Fruit fly (Drosophila melanogaster): ENCODE results near the gene Krn.

Krn gene

DNA sequence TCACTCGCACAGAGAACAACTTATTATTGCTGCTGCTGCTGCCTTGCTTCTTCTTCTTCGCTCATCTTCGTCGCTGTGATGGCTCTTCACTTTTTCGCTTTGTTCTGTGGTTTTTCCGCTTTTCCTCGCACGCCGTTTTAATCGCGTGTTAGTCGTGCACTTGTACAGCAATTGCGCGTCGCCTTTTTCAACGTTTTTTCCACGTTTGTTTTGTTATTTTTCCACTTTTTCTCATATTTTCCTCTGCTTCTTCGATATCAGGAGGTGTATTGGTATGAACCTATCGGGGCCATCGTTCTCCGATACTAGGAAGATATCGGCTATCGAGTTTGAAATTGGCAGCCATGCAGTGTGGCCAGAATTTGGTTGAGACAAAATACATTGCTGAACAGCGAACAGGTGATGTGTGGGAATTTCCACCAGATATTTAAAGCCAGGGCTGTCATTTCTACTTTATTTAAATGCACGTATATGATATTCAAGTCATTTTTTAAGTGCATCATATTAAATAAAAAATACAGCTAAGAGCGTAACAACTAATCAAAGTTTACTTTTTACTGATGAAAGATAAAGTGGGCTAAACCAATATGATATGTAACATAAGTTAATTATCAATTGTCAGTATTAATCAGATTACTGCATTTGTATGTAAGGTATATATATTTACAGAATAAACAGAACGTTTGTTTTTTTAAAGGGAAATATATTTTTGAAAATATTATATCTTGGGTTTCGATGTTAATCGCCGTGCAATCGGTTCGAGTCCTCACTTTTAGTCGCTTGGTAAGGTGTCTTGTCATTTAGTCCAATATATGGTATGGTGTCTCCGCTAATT is 15.1 kb upstream of the Krn start, which contains the start of gene Crtc (continued):
- TF ChIP-seq CG9817 (tag; optimal IDR thresholded peaks at IDR 0.05): peak; percentile 13
- TF ChIP-seq Dad (GFP tag; optimal IDR thresholded peaks at IDR 0.05): no peak
- peak; percentile 80; the same call in 2 of the 3 replicates for TF ChIP-seq Opbp (GFP tag; IDR thresholded peaks at IDR 0.05; ENCODE audit: partially characterized antibody)
- peak; percentile 82 for TF ChIP-seq stwl (tag; optimal IDR thresholded peaks at IDR 0.05)
- TF ChIP-seq CG10431 (GFP tag; optimal IDR thresholded peaks at IDR 0.05): peak; percentile 26
- no peak for TF ChIP-seq pan (optimal IDR thresholded peaks at IDR 0.05)
- peak in 1 of 2 experiments; percentile 40 for TF ChIP-seq pan (GFP tag; optimal IDR thresholded peaks at IDR 0.05 in 1 of 2, IDR thresholded peaks at IDR 0.05 in 1 of 2)
- peak; percentile 33 for TF ChIP-seq CG17186 (GFP tag; optimal IDR thresholded peaks at IDR 0.05)
- TF ChIP-seq CG34224 (GFP tag; IDR thresholded peaks at IDR 0.05; ENCODE audit: partially characterized antibody): peak; percentile 66
- TF ChIP-seq HmgZ (tag; optimal IDR thresholded peaks at IDR 0.05): peak; percentile 5
- peak; percentile 32 for TF ChIP-seq lilli (GFP tag; optimal IDR thresholded peaks at IDR 0.05)
- TF ChIP-seq E2f2 (GFP tag; IDR thresholded peaks at IDR 0.05): peak; percentile 85
- TF ChIP-seq NFAT (GFP tag; IDR thresholded peaks at IDR 0.05): peak; percentile 77; the same call in 1 of the 2 replicates
- TF ChIP-seq ind (GFP tag; optimal IDR thresholded peaks at IDR 0.05): no peak
- TF ChIP-seq Sry-β (GFP tag; optimal IDR thresholded peaks at IDR 0.05): peak; percentile 13
- peak; percentile 76 for TF ChIP-seq Dp (GFP tag; optimal IDR thresholded peaks at IDR 0.05)
- peak; percentile 30; the same call in 2 of the 3 replicates for TF ChIP-seq ci (GFP tag; IDR thresholded peaks at IDR 0.05)
- peak; percentile 9 for TF ChIP-seq grau (tag; optimal IDR thresholded peaks at IDR 0.05)
- peak; percentile 93 for TF ChIP-seq CG15514 (GFP tag; optimal IDR thresholded peaks at IDR 0.05)
- TF ChIP-seq Nf-YB (GFP tag; optimal IDR thresholded peaks at IDR 0.05): no peak
- no peak for TF ChIP-seq tap (tag; optimal IDR thresholded peaks at IDR 0.05)
- peak; percentile 32; the same call in 1 of the 2 replicates for TF ChIP-seq CG32532 (GFP tag; IDR thresholded peaks at IDR 0.05)
- peak in 1 of 2 experiments; percentile 71 for TF ChIP-seq crp (GFP tag; optimal IDR thresholded peaks at IDR 0.05)
- TF ChIP-seq CG3995 (GFP tag; optimal IDR thresholded peaks at IDR 0.05): peak; percentile 60
- no peak for TF ChIP-seq NC2α (GFP tag; optimal IDR thresholded peaks at IDR 0.05)
- peak; percentile 65 for TF ChIP-seq Ets97D (GFP tag; optimal IDR thresholded peaks at IDR 0.05)
- TF ChIP-seq sens (GFP tag): peak; percentile 79
- TF ChIP-seq CG15601 (tag; optimal IDR thresholded peaks at IDR 0.05): no peak
- no peak for TF ChIP-seq Antp (GFP tag; optimal IDR thresholded peaks at IDR 0.05)
- TF ChIP-seq vnd (GFP tag; IDR thresholded peaks at IDR 0.05; ENCODE audit: partially characterized antibody): peak; percentile 62; the same call in 2 of the 3 replicates
- no peak for TF ChIP-seq insv (GFP tag; optimal IDR thresholded peaks at IDR 0.05)
- TF ChIP-seq Kr (GFP tag; optimal IDR thresholded peaks at IDR 0.05): no peak
- no peak for TF ChIP-seq fd3F (GFP tag; optimal IDR thresholded peaks at IDR 0.05)
- TF ChIP-seq hbn (GFP tag; IDR thresholded peaks at IDR 0.05; ENCODE audit: partially characterized antibody): peak; percentile 58
- peak; percentile 21 for TF ChIP-seq mam (GFP tag; optimal IDR thresholded peaks at IDR 0.05)
- TF ChIP-seq zfh2 (GFP tag; optimal IDR thresholded peaks at IDR 0.05): peak; percentile 24
- peak; percentile 13 for TF ChIP-seq CG2120 (GFP tag; optimal IDR thresholded peaks at IDR 0.05)
- peak; percentile 69 for TF ChIP-seq CG34376 (GFP tag; optimal IDR thresholded peaks at IDR 0.05)
- TF ChIP-seq Bgb (GFP tag; IDR thresholded peaks at IDR 0.05; ENCODE audit: partially characterized antibody): peak; percentile 75
- TF ChIP-seq CG12071 (GFP tag; optimal IDR thresholded peaks at IDR 0.05): peak; percentile 10
- peak; percentile 8 for TF ChIP-seq HmgD (GFP tag; optimal IDR thresholded peaks at IDR 0.05)
- peak; percentile 43 for TF ChIP-seq Deaf1 (tag; optimal IDR thresholded peaks at IDR 0.05)
- TF ChIP-seq nerfin-2 (GFP tag; IDR thresholded peaks at IDR 0.05; ENCODE audit: partially characterized antibody): peak; percentile 68
- TF ChIP-seq tio (GFP tag; optimal IDR thresholded peaks at IDR 0.05): no peak
- peak; percentile 87 for TF ChIP-seq ato (GFP tag; IDR thresholded peaks at IDR 0.05; ENCODE audit: partially characterized antibody)
- 0 out of 2 replicates have a peak, but pooled peaks have one; percentile 5 for TF ChIP-seq onecut (GFP tag; IDR thresholded peaks at IDR 0.05)
- peak; percentile 59 for TF ChIP-seq Lhr (GFP tag; optimal IDR thresholded peaks at IDR 0.05)
- no peak for TF ChIP-seq CG4404 (GFP tag; IDR thresholded peaks at IDR 0.05)

All from whole organism, embryonic.